Worm (Caenorhabditis elegans): ENCODE results near the gene zmp-6.

- TF ChIP-seq chd-7 (tag; optimal IDR thresholded peaks at IDR 0.05) (no peak), sdz-38 (tag; optimal IDR thresholded peaks at IDR 0.05) (no peak), unc-62 (GFP tag; optimal IDR thresholded peaks at IDR 0.05) (no peak), lin-40 (tag; optimal IDR thresholded peaks at IDR 0.05) (no peak)
Observed at ce11 chrIII:7210486-7210885, 37.2 kb downstream of the zmp-6 start.
